Fruit fly (Drosophila melanogaster) whole organism, embryonic: Measurements from ENCODE around the gene Wdr92.

Experiments used
- Atf3 ChIP-seq: fragments of 200-800 bp; sonication (Bioruptor generic); optimal IDR thresholded peaks from 3 replicates; lab custom pipeline; 2016; ENCODE audit warnings: missing biosample characterization, missing genetic modification characterization
- CG1024 ChIP-seq: fragments of 200-800 bp; sonication (Bioruptor generic); IDR thresholded peaks from 2 replicates; pipeline ENCODE4 v1.3.6; 2022; ENCODE audit warnings: missing biosample characterization, missing genetic modification characterization
- CG11504 ChIP-seq: fragments of 200-800 bp; sonication (Bioruptor generic); optimal IDR thresholded peaks from 3 replicates; lab custom pipeline; 2019; ENCODE audit warnings: missing biosample characterization, mild to moderate bottlenecking, missing genetic modification characterization, moderate library complexity
- CG13123 ChIP-seq: fragments of 200-800 bp; sonication (Bioruptor generic); optimal IDR thresholded peaks from 2 replicates; lab custom pipeline; 2016; ENCODE audit warnings: missing biosample characterization, missing genetic modification characterization
- CG13296 ChIP-seq: fragments of 200-800 bp; sonication (Bioruptor generic); optimal IDR thresholded peaks from 3 replicates; lab custom pipeline; 2018; ENCODE audit warnings: missing biosample characterization, mild to moderate bottlenecking, missing genetic modification characterization
- CG14710 ChIP-seq: fragments of 200-800 bp; sonication (Bioruptor generic); optimal IDR thresholded peaks from 3 replicates; lab custom pipeline; 2019; ENCODE audit warnings: missing biosample characterization, mild to moderate bottlenecking, missing genetic modification characterization, moderate library complexity
- CG14965 ChIP-seq: fragments of 200-800 bp; sonication (Bioruptor generic); optimal IDR thresholded peaks from 2 replicates; lab custom pipeline; 2016; ENCODE audit warnings: missing biosample characterization, missing genetic modification characterization, borderline replicate concordance
- CG15696 ChIP-seq: fragments of 200-800 bp; sonication (Bioruptor generic); optimal IDR thresholded peaks from 2 replicates; lab custom pipeline; 2019; ENCODE audit warnings: missing biosample characterization, mild to moderate bottlenecking, missing genetic modification characterization, moderate library complexity
- CG17385 ChIP-seq: fragments of 200-800 bp; sonication (Bioruptor generic); optimal IDR thresholded peaks from 3 replicates; lab custom pipeline; 2018; ENCODE audit warnings: missing biosample characterization, mild to moderate bottlenecking, missing genetic modification characterization
- CG17829 ChIP-seq: fragments of 200-800 bp; optimal IDR thresholded peaks from 2 replicates; lab custom pipeline; 2019; ENCODE audit warnings: missing biosample characterization, mild to moderate bottlenecking, missing genetic modification characterization, moderate library complexity
- CG2875 ChIP-seq: fragments of 200-800 bp; sonication (Bioruptor generic); optimal IDR thresholded peaks from 2 replicates; lab custom pipeline; 2017; ENCODE audit warnings: missing biosample characterization, mild to moderate bottlenecking, missing genetic modification characterization, missing genetic modification reagents
- CG32772 ChIP-seq: fragments of 200-800 bp; sonication (Bioruptor generic); IDR thresholded peaks from 2 replicates; pipeline ENCODE4 v1.3.6; 2022; ENCODE audit warnings: missing biosample characterization, missing genetic modification characterization
- CG3847 ChIP-seq: fragments of 200-800 bp; sonication (Bioruptor generic); IDR thresholded peaks from 2 replicates; pipeline ENCODE4 v1.3.6; 2022; ENCODE audit warnings: missing biosample characterization, missing genetic modification characterization
- CG4820 ChIP-seq: fragments of 200-800 bp; sonication (Bioruptor generic); optimal IDR thresholded peaks from 3 replicates; lab custom pipeline; 2016; ENCODE audit warnings: missing biosample characterization, missing genetic modification characterization
- CG6854 ChIP-seq: fragments of 200-800 bp; sonication (Bioruptor generic); optimal IDR thresholded peaks from 3 replicates; lab custom pipeline; 2017; ENCODE audit warnings: missing biosample characterization, mild to moderate bottlenecking, missing genetic modification characterization
- D19A ChIP-seq: fragments of 200-800 bp; optimal IDR thresholded peaks from 3 replicates; lab custom pipeline; 2019; ENCODE audit warnings: missing biosample characterization, mild to moderate bottlenecking, missing genetic modification characterization, moderate library complexity
- Dll ChIP-seq: fragments of 200-800 bp; sonication (Bioruptor generic); IDR thresholded peaks from 4 replicates; pipeline ENCODE4 v1.3.6; 2022; ENCODE audit warnings: missing biosample characterization, missing genetic modification characterization; ENCODE audit not compliant: partially characterized antibody
- Eip74EF ChIP-seq, 2 experiments: fragments of 200-800 bp in 1 of 2; fragments of >200 bp in 1 of 2; sonication (Bioruptor generic) in 1 of 2; optimal IDR thresholded peaks; 2 replicates each; lab custom pipeline; 2017 to 2019; ENCODE audit warnings: missing biosample characterization in 2 of 2, missing genetic modification characterization in 2 of 2, mild to moderate bottlenecking in 1 of 2, moderate library complexity in 1 of 2
- Ets97D ChIP-seq: fragments of 200-800 bp; sonication (Bioruptor generic); optimal IDR thresholded peaks from 3 replicates; lab custom pipeline; 2016; ENCODE audit warnings: missing biosample characterization, missing genetic modification characterization
- Med ChIP-seq: fragments of 200-800 bp; sonication (Bioruptor generic); peaks from one replicate; lab custom pipeline; 2016; ENCODE audit warnings: missing biosample characterization, missing genetic modification characterization, mild to moderate bottlenecking, inconsistent platforms, moderate library complexity
- NfI ChIP-seq: fragments of 200-800 bp; sonication (Bioruptor generic); optimal IDR thresholded peaks from 3 replicates; lab custom pipeline; 2018; ENCODE audit warnings: missing biosample characterization, mild to moderate bottlenecking, missing genetic modification characterization, moderate library complexity
- Optix ChIP-seq: fragments of 200-800 bp; sonication (Bioruptor generic); IDR thresholded peaks from 3 replicates; pipeline ENCODE4 v1.3.6; 2022; ENCODE audit warnings: missing biosample characterization, missing genetic modification characterization
- Rx ChIP-seq: fragments of 200-800 bp; sonication (Bioruptor generic); IDR thresholded peaks from 2 replicates; pipeline ENCODE4 v1.3.6; 2022; ENCODE audit warnings: missing biosample characterization, missing genetic modification characterization
- Taf1 ChIP-seq: fragments of 200-800 bp; sonication (Bioruptor generic); IDR thresholded peaks from 2 replicates; pipeline ENCODE4 v1.3.6; 2022; ENCODE audit warnings: missing biosample characterization, missing genetic modification characterization
- YL-1 ChIP-seq: fragments of 200-800 bp; sonication (Bioruptor generic); optimal IDR thresholded peaks from 3 replicates; lab custom pipeline; 2017; ENCODE audit warnings: missing biosample characterization, mild to moderate bottlenecking, missing genetic modification characterization
- abd-A ChIP-seq: fragments of 200-800 bp; sonication (Bioruptor generic); optimal IDR thresholded peaks from 3 replicates; lab custom pipeline; 2019; ENCODE audit warnings: missing biosample characterization, mild to moderate bottlenecking, missing genetic modification characterization, moderate library complexity
- bbx ChIP-seq: fragments of 200-800 bp; sonication (Bioruptor generic); IDR thresholded peaks from 2 replicates; pipeline ENCODE4 v1.3.6; 2022; ENCODE audit warnings: missing biosample characterization, missing genetic modification characterization; ENCODE audit not compliant: partially characterized antibody
- corto ChIP-seq: fragments of 200-800 bp; sonication (Bioruptor generic); optimal IDR thresholded peaks from 2 replicates; lab custom pipeline; 2016; ENCODE audit warnings: missing biosample characterization, mild to moderate bottlenecking, missing genetic modification characterization, moderate library complexity
- eve ChIP-seq, 2 experiments: fragments of >200 bp; optimal IDR thresholded peaks; 2 replicates each; lab custom pipeline; 2017; ENCODE audit warnings: missing biosample characterization in 2 of 2, missing genetic modification characterization in 2 of 2
- exex ChIP-seq: fragments of 200-800 bp; sonication (Bioruptor generic); optimal IDR thresholded peaks from 4 replicates; lab custom pipeline; 2018; ENCODE audit warnings: missing biosample characterization, mild to moderate bottlenecking, missing genetic modification characterization, moderate library complexity
- fd102C ChIP-seq: fragments of 200-800 bp; sonication (Bioruptor generic); optimal IDR thresholded peaks from 2 replicates; lab custom pipeline; 2018; ENCODE audit warnings: missing biosample characterization, mild to moderate bottlenecking, missing genetic modification characterization, moderate library complexity
- fd96Cb ChIP-seq: fragments of 200-800 bp; sonication (Bioruptor generic); optimal IDR thresholded peaks from 2 replicates; lab custom pipeline; 2018; ENCODE audit warnings: missing biosample characterization, mild to moderate bottlenecking, missing genetic modification characterization, moderate library complexity
- kah ChIP-seq: fragments of 200-800 bp; sonication (Bioruptor generic); optimal IDR thresholded peaks from 2 replicates; lab custom pipeline; 2018; ENCODE audit warnings: missing biosample characterization, mild to moderate bottlenecking, missing genetic modification characterization
- kay ChIP-seq: fragments of 200-800 bp; sonication (Bioruptor generic); optimal IDR thresholded peaks from 2 replicates; lab custom pipeline; 2016; ENCODE audit warnings: missing biosample characterization, missing genetic modification characterization
- lilli ChIP-seq: fragments of 200-800 bp; sonication (Bioruptor generic); optimal IDR thresholded peaks from 3 replicates; lab custom pipeline; 2016; ENCODE audit warnings: missing biosample characterization, missing genetic modification characterization
- mld ChIP-seq: fragments of 200-800 bp; sonication (Bioruptor generic); IDR thresholded peaks from 3 replicates; pipeline ENCODE4 v1.3.6; 2022; ENCODE audit warnings: missing biosample characterization, missing genetic modification characterization; ENCODE audit not compliant: partially characterized antibody
- pan ChIP-seq, 4 experiments: fragments of >200 bp in 3 of 4; fragments of 200-800 bp in 1 of 4; sonication (Bioruptor generic) in 1 of 4; optimal IDR thresholded peaks in 3 of 4; IDR thresholded peaks in 1 of 4; 2 replicates each; pipeline versions ENCODE4 v1.3.6 to Lab custom; 2017 to 2022; ENCODE audit warnings: missing biosample characterization in 2 of 4, missing genetic modification characterization in 2 of 4, mixed read lengths in 1 of 4
- pzg ChIP-seq: fragments of 200-800 bp; sonication (Bioruptor generic); optimal IDR thresholded peaks from 3 replicates; lab custom pipeline; 2018; ENCODE audit warnings: missing biosample characterization, mild to moderate bottlenecking, missing genetic modification characterization, moderate library complexity
- sd ChIP-seq: fragments of 200-800 bp; sonication (Bioruptor generic); optimal IDR thresholded peaks from 3 replicates; lab custom pipeline; 2018; ENCODE audit warnings: missing biosample characterization, mild to moderate bottlenecking, missing genetic modification characterization, moderate library complexity
- sim ChIP-seq: fragments of 200-800 bp; sonication (Bioruptor generic); IDR thresholded peaks from 2 replicates; pipeline ENCODE4 v1.3.6; 2022; ENCODE audit warnings: missing biosample characterization, missing genetic modification characterization
- sima ChIP-seq: fragments of 200-800 bp; sonication (Bioruptor generic); optimal IDR thresholded peaks from 2 replicates; lab custom pipeline; 2016; ENCODE audit warnings: missing biosample characterization, missing genetic modification characterization
- sqz ChIP-seq: fragments of 200-800 bp; sonication (Bioruptor generic); optimal IDR thresholded peaks from 3 replicates; lab custom pipeline; 2018; ENCODE audit warnings: missing biosample characterization, mild to moderate bottlenecking, missing genetic modification characterization
- stwl ChIP-seq: fragments of 200-800 bp; sonication (Bioruptor generic); optimal IDR thresholded peaks from 3 replicates; lab custom pipeline; 2018; ENCODE audit warnings: missing biosample characterization, mild to moderate bottlenecking, missing genetic modification characterization, moderate library complexity
- sug ChIP-seq: fragments of 200-800 bp; optimal IDR thresholded peaks from 2 replicates; lab custom pipeline; 2019; ENCODE audit warnings: missing biosample characterization, mild to moderate bottlenecking, missing genetic modification characterization, moderate library complexity
- tin ChIP-seq: fragments of 200-800 bp; sonication (Bioruptor generic); optimal IDR thresholded peaks from 3 replicates; lab custom pipeline; 2016; ENCODE audit warnings: missing biosample characterization, missing genetic modification characterization
- unpg ChIP-seq: fragments of 200-800 bp; sonication (Bioruptor generic); optimal IDR thresholded peaks from 3 replicates; lab custom pipeline; 2018; ENCODE audit warnings: missing biosample characterization, mild to moderate bottlenecking, missing genetic modification characterization, moderate library complexity
- wek ChIP-seq: fragments of 200-800 bp; sonication (Bioruptor generic); optimal IDR thresholded peaks from 3 replicates; lab custom pipeline; 2018; ENCODE audit warnings: missing biosample characterization, mild to moderate bottlenecking, missing genetic modification characterization, moderate library complexity
- zf30C ChIP-seq: fragments of 200-800 bp; sonication (Bioruptor generic); optimal IDR thresholded peaks from 3 replicates; lab custom pipeline; 2018; ENCODE audit warnings: missing biosample characterization, mild to moderate bottlenecking, missing genetic modification characterization

The Wdr92 gene

DNA sequence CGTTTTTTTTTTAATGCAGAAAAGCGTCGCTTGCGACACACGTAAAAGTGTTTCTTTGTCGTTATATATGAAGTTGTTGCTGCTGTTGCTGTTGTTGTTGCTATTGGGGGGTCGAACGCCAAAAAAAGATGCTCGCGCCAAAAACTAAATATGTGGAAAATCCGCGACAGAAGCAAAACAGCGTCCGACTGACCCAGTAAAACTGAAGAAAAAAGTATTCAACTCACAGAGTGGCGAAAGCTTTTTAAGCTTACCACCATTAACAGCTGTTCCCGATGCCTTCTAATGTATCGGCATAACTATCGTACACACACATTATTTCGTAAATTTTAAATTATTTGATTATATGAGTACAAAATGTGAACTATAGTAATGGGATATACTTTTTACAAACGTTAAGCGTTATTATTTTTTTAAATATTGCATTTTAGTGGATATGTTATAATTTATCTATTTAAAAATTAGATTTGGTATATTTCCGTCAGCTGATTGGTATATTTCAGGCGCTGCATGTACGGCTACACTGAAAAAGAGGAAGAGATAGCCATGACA, at the start of gene Wdr92, which contains the start of gene Prestin (continued):
- TF ChIP-seq sd (peak; percentile 48), eve (GFP tag; optimal IDR thresholded peaks at IDR 0.05; lab: Kevin White, UChicago) (peak in 1 of 2 experiments; percentile 47), exex (tag; lab: Kevin White, UChicago) (peak; percentile 10), CG17385 (GFP tag; lab: Kevin White, UChicago) (peak; percentile 94), unpg (GFP tag; lab: Kevin White, UChicago) (peak; percentile 8), sim (GFP tag; lab: Robert Waterston, UW) (no peak), Atf3 (GFP tag; lab: Kevin White, UChicago) (no peak), sqz (GFP tag; lab: Kevin White, UChicago) (peak; percentile 85), tin (GFP tag; lab: Kevin White, UChicago) (no peak), sug (tag; lab: Kevin White, UChicago) (peak; percentile 73), abd-A (tag; lab: Kevin White, UChicago) (peak; percentile 55), CG32772 (GFP tag; lab: Robert Waterston, UW) (peak; percentile 24; the same call in 1 of the 2 replicates), mld (GFP tag; lab: Robert Waterston, UW) (peak; percentile 62; the same call in 2 of the 3 replicates), Rx (GFP tag; lab: Robert Waterston, UW) (no peak), wek (GFP tag; lab: Kevin White, UChicago) (peak; percentile 24), D19A (peak; percentile 13), fd102C (no peak), lilli (GFP tag; lab: Kevin White, UChicago) (peak; percentile 10), fd96Cb (tag; lab: Kevin White, UChicago) (no peak), CG3847 (GFP tag; lab: Robert Waterston, UW) (no peak), YL-1 (GFP tag; lab: Kevin White, UChicago) (peak; percentile 55), zf30C (no peak), CG2875 (GFP tag; lab: Kevin White, UChicago) (no peak), corto (GFP tag; lab: Kevin White, UChicago) (peak; percentile 21), pzg (GFP tag; lab: Kevin White, UChicago) (peak; percentile 75), Optix (GFP tag; lab: Robert Waterston, UW) (no peak), kay (GFP tag; lab: Kevin White, UChicago) (no peak), CG13123 (GFP tag; lab: Kevin White, UChicago) (no peak), CG13296 (GFP tag; lab: Kevin White, UChicago) (peak; percentile 66), CG14710 (tag; lab: Kevin White, UChicago) (peak; percentile 53), stwl (tag; lab: Kevin White, UChicago) (peak; percentile 66), kah (GFP tag; lab: Kevin White, UChicago) (no peak), CG15696 (tag; lab: Kevin White, UChicago) (no peak), Taf1 (GFP tag; lab: Robert Waterston, UW) (no peak), Ets97D (GFP tag; lab: Kevin White, UChicago) (no peak), pan (optimal IDR thresholded peaks at IDR 0.05; lab: Kevin White, UChicago) (no peak), pan (GFP tag; optimal IDR thresholded peaks at IDR 0.05 in 1 of 2, IDR thresholded peaks at IDR 0.05 in 1 of 2) (no peak), CG1024 (no peak), CG6854 (GFP tag; lab: Kevin White, UChicago) (peak; percentile 51), CG17829 (tag; lab: Kevin White, UChicago) (peak; percentile 19), Dll (peak; percentile 94), sima (no peak), Eip74EF (GFP tag; optimal IDR thresholded peaks at IDR 0.05; lab: Kevin White, UChicago) (peak in 1 of 2 experiments; percentile 51), Med (GFP tag; lab: Kevin White, UChicago) (peak; percentile 94), CG14965 (no peak), bbx (GFP tag; lab: Robert Waterston, UW) (peak; percentile 83), CG4820 (GFP tag; lab: Kevin White, UChicago) (no peak), CG11504 (tag; lab: Kevin White, UChicago) (peak; percentile 17), NfI (GFP tag; lab: Kevin White, UChicago) (peak; percentile 1)
